Fruit fly (Drosophila melanogaster) whole organism: ENCODE results near the gene CG4998.

ENCODE experiments used
- CG8478 ChIP-seq: fragments of >200 bp; optimal IDR thresholded peaks from 2 replicates; lab custom pipeline; 2018; ENCODE audit warnings: inconsistent platforms
- EcR ChIP-seq, 2 experiments: fragments of >200 bp; optimal IDR thresholded peaks; 2 replicates each; lab custom pipeline; 2017; ENCODE audit warnings: missing biosample characterization in 2 of 2, missing genetic modification characterization in 2 of 2, missing genetic modification reagents in 2 of 2
- pan ChIP-seq: fragments of >200 bp; optimal IDR thresholded peaks from 2 replicates; lab custom pipeline; 2017
- psq ChIP-seq: fragments of >200 bp; optimal IDR thresholded peaks from 2 replicates; lab custom pipeline; 2017
- usp ChIP-seq: fragments of >200 bp; optimal IDR thresholded peaks from 2 replicates; lab custom pipeline; 2017; ENCODE audit warnings: missing biosample characterization, missing genetic modification characterization, mixed read lengths

DNA sequence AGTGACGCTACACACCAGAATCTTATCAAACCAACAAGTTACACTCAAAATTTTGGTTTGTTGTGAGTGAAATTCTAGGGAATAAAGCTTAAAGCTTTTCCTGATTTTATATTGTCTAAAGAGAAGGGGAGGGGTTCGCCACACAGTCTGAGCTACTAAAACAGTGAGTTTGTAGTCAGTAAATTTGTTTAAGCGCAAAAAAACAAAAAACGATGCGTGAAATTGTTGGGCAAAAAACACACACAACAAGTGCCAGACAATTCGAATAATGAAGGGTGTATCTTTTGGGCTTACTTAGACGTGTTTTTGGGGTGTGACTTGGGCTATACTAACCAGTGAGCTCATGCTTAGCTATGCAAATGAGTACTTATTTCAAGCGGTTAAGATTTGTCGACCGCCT is 21.0 kb downstream of the CG4998 start:
- TF ChIP-seq psq (no peak), EcR (GFP tag; optimal IDR thresholded peaks at IDR 0.05; lab: Kevin White, UChicago) (no peak), usp (GFP tag; lab: Kevin White, UChicago) (no peak), CG8478 (lab: Kevin White, UChicago) (no peak), pan (lab: Kevin White, UChicago) (no peak)
